Worm (Caenorhabditis elegans) whole organism, L3 larva: ENCODE data around the gene hsp-110.

Experiments used
- lin-39 ChIP-seq: fragments of 150-350 bp; optimal IDR thresholded peaks from 2 replicates; lab custom pipeline; 2018; ENCODE audit warnings: missing biosample characterization, missing genetic modification reagents, missing genetic modification characterization
- nhr-11 ChIP-seq: fragments of 150-350 bp; optimal IDR thresholded peaks from 2 replicates; lab custom pipeline; 2014; ENCODE audit warnings: missing biosample characterization, missing genetic modification characterization
- nhr-25 ChIP-seq: sonication (generic microtip); optimal IDR thresholded peaks from 2 replicates; lab custom pipeline; 2017; ENCODE audit warnings: missing biosample characterization, missing genetic modification characterization

DNA sequence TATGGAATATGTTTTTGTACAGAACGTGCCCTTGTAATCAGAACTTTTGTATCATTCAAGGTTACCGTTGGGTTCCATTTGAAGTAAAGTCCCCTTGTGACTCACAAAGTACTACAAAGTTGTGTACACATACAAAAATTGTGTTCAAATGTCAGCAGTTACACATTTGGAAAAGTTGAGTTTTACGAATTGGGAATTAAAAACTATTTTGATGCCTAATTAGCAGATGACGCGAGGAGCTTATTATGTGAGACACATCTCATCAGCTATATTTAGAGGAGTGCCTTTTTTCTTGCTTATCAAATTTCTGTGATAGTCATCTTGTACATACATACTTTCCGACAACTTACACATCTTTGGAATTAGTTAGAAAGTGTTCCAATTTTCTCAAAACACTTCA, 33.2 kb downstream of the hsp-110 start:
- TF ChIP-seq nhr-25 (tag; lab: Kevin White, UChicago) (no peak), lin-39 (no peak), nhr-11 (tag; lab: Kevin White, UChicago) (no peak)
